Fruit fly (Drosophila melanogaster) whole organism, embryonic: Measurements from ENCODE around the gene CG12056.
A peak's percentile ranks its signal among the peaks of the same experiment; 100 is the strongest.

Experiments
- Abd-B ChIP-seq: fragments of 200-800 bp; sonication (Bioruptor generic); optimal IDR thresholded peaks from 2 replicates; lab custom pipeline; 2018; ENCODE audit warnings: missing biosample characterization, mild to moderate bottlenecking, missing genetic modification characterization, moderate library complexity
- Ada2b ChIP-seq: fragments of 200-800 bp; sonication (Bioruptor generic); IDR thresholded peaks from 2 replicates; pipeline ENCODE4 v1.3.6; 2022; ENCODE audit warnings: missing biosample characterization, missing genetic modification characterization
- Blimp-1 ChIP-seq: fragments of 200-800 bp; sonication (Bioruptor generic); optimal IDR thresholded peaks from 3 replicates; lab custom pipeline; 2018; ENCODE audit warnings: missing biosample characterization, missing genetic modification characterization, mild to moderate bottlenecking, moderate library complexity, missing genetic modification reagents
- CG10209 ChIP-seq: fragments of 200-800 bp; sonication (Bioruptor generic); optimal IDR thresholded peaks from 3 replicates; lab custom pipeline; 2017; ENCODE audit warnings: missing biosample characterization, mild to moderate bottlenecking, missing genetic modification characterization, missing genetic modification reagents
- CG10274 ChIP-seq: fragments of 200-800 bp; sonication (Bioruptor generic); optimal IDR thresholded peaks from 3 replicates; lab custom pipeline; 2017; ENCODE audit warnings: missing biosample characterization, mild to moderate bottlenecking, missing genetic modification characterization
- CG11247 ChIP-seq: fragments of 200-800 bp; sonication (Bioruptor generic); IDR thresholded peaks from 2 replicates; pipeline ENCODE4 v1.3.6; 2022; ENCODE audit warnings: missing biosample characterization, missing genetic modification characterization
- CG11560 ChIP-seq: fragments of 200-800 bp; sonication (Bioruptor generic); IDR thresholded peaks from 3 replicates; pipeline ENCODE4 v1.3.6; 2022; ENCODE audit warnings: missing biosample characterization, missing genetic modification characterization
- CG12155 ChIP-seq: fragments of 200-800 bp; sonication (Bioruptor generic); optimal IDR thresholded peaks from 3 replicates; lab custom pipeline; 2016; ENCODE audit warnings: missing biosample characterization, missing genetic modification characterization
- CG12659 ChIP-seq: fragments of 200-800 bp; sonication (Bioruptor generic); optimal IDR thresholded peaks from 3 replicates; lab custom pipeline; 2017; ENCODE audit warnings: mild to moderate bottlenecking, missing biosample characterization, missing genetic modification reagents, missing genetic modification characterization
- CG12744 ChIP-seq: fragments of 200-800 bp; sonication (Bioruptor generic); optimal IDR thresholded peaks from 2 replicates; lab custom pipeline; 2016; ENCODE audit warnings: missing biosample characterization, missing genetic modification characterization
- CG17186 ChIP-seq: fragments of 200-800 bp; sonication (Bioruptor generic); optimal IDR thresholded peaks from 3 replicates; lab custom pipeline; 2017; ENCODE audit warnings: missing biosample characterization, missing genetic modification reagents, missing genetic modification characterization
- CG17802 ChIP-seq: fragments of 200-800 bp; sonication (Bioruptor generic); optimal IDR thresholded peaks from 2 replicates; lab custom pipeline; 2018; ENCODE audit warnings: missing biosample characterization, mild to moderate bottlenecking, missing genetic modification characterization, moderate library complexity
- CG18619 ChIP-seq: fragments of 200-800 bp; sonication (Bioruptor generic); optimal IDR thresholded peaks from 3 replicates; lab custom pipeline; 2017; ENCODE audit warnings: missing biosample characterization, mild to moderate bottlenecking, missing genetic modification characterization
- CG2116 ChIP-seq: fragments of 200-800 bp; sonication (Bioruptor generic); optimal IDR thresholded peaks from 3 replicates; lab custom pipeline; 2018; ENCODE audit warnings: missing biosample characterization, mild to moderate bottlenecking, missing genetic modification characterization
- CG2712 ChIP-seq: fragments of 200-800 bp; optimal IDR thresholded peaks from 3 replicates; lab custom pipeline; 2019; ENCODE audit warnings: missing biosample characterization, mild to moderate bottlenecking, missing genetic modification characterization, moderate library complexity
- CG30431 ChIP-seq: fragments of 200-800 bp; sonication (Bioruptor generic); optimal IDR thresholded peaks from 2 replicates; lab custom pipeline; 2017; ENCODE audit warnings: missing biosample characterization, missing genetic modification characterization
- CG4282 ChIP-seq: fragments of 200-800 bp; sonication (Bioruptor generic); optimal IDR thresholded peaks from 2 replicates; lab custom pipeline; 2016; ENCODE audit warnings: missing biosample characterization, missing genetic modification characterization
- CG4820 ChIP-seq: fragments of 200-800 bp; sonication (Bioruptor generic); optimal IDR thresholded peaks from 3 replicates; lab custom pipeline; 2016; ENCODE audit warnings: missing biosample characterization, missing genetic modification characterization
- CG8290 ChIP-seq, 3 experiments: fragments of 200-800 bp; sonication (Bioruptor generic); optimal IDR thresholded peaks; 2 replicates each; lab custom pipeline; 2016 to 2019; ENCODE audit warnings: missing biosample characterization in 3 of 3, missing genetic modification characterization in 3 of 3, mild to moderate bottlenecking in 2 of 3, moderate library complexity in 1 of 3
- Chrac-16 ChIP-seq: fragments of 200-800 bp; sonication (Bioruptor generic); optimal IDR thresholded peaks from 3 replicates; lab custom pipeline; 2016; ENCODE audit warnings: missing biosample characterization, missing genetic modification characterization
- Dbx ChIP-seq: fragments of 200-800 bp; sonication (Bioruptor generic); IDR thresholded peaks from 3 replicates; pipeline ENCODE4 v1.3.6; 2022; ENCODE audit warnings: missing biosample characterization, missing genetic modification characterization
- Ets65A ChIP-seq: fragments of 200-800 bp; sonication (Bioruptor generic); peaks from one replicate; lab custom pipeline; 2016; ENCODE audit warnings: missing biosample characterization, missing genetic modification characterization
- Gug ChIP-seq: fragments of 200-800 bp; sonication (Bioruptor generic); IDR thresholded peaks from 4 replicates; pipeline ENCODE4 v1.3.6; 2022; ENCODE audit warnings: missing biosample characterization, missing genetic modification characterization
- MESR4 ChIP-seq: fragments of 200-800 bp; sonication (Bioruptor generic); optimal IDR thresholded peaks from 2 replicates; lab custom pipeline; 2018; ENCODE audit warnings: missing biosample characterization, mild to moderate bottlenecking, missing genetic modification characterization, moderate library complexity
- NfI ChIP-seq: fragments of 200-800 bp; sonication (Bioruptor generic); optimal IDR thresholded peaks from 3 replicates; lab custom pipeline; 2018; ENCODE audit warnings: missing biosample characterization, mild to moderate bottlenecking, missing genetic modification characterization, moderate library complexity
- Rx ChIP-seq: fragments of 200-800 bp; sonication (Bioruptor generic); IDR thresholded peaks from 2 replicates; pipeline ENCODE4 v1.3.6; 2022; ENCODE audit warnings: missing biosample characterization, missing genetic modification characterization
- Side ChIP-seq: fragments of 200-800 bp; sonication (Bioruptor generic); optimal IDR thresholded peaks from 2 replicates; lab custom pipeline; 2016; ENCODE audit warnings: missing biosample characterization, missing genetic modification characterization
- Sry-δ ChIP-seq: fragments of 200-800 bp; sonication (Bioruptor generic); optimal IDR thresholded peaks from 2 replicates; lab custom pipeline; 2016; ENCODE audit warnings: missing biosample characterization, missing genetic modification characterization
- chif ChIP-seq, 2 experiments: fragments of 200-800 bp; sonication (Bioruptor generic); optimal IDR thresholded peaks; 3 replicates each; lab custom pipeline; 2016; ENCODE audit warnings: missing biosample characterization in 2 of 2, missing genetic modification characterization in 2 of 2
- cwo ChIP-seq: fragments of 200-800 bp; sonication (Bioruptor generic); optimal IDR thresholded peaks from 3 replicates; lab custom pipeline; 2017; ENCODE audit warnings: missing biosample characterization, missing genetic modification characterization, mild to moderate bottlenecking, moderate library complexity, missing genetic modification reagents
- dan ChIP-seq: fragments of 200-800 bp; sonication (Bioruptor generic); IDR thresholded peaks from 2 replicates; pipeline ENCODE4 v1.3.6; 2022; ENCODE audit warnings: missing biosample characterization, missing genetic modification characterization
- dmrt11E ChIP-seq: fragments of 200-800 bp; sonication (Bioruptor generic); optimal IDR thresholded peaks from 3 replicates; lab custom pipeline; 2018; ENCODE audit warnings: missing biosample characterization, mild to moderate bottlenecking, missing genetic modification characterization, moderate library complexity
- fd3F ChIP-seq: fragments of 200-800 bp; sonication (Bioruptor generic); optimal IDR thresholded peaks from 2 replicates; lab custom pipeline; 2018; ENCODE audit warnings: missing biosample characterization, mild to moderate bottlenecking, missing genetic modification characterization, moderate library complexity
- fd64A ChIP-seq: fragments of 200-800 bp; sonication (Bioruptor generic); optimal IDR thresholded peaks from 3 replicates; lab custom pipeline; 2018; ENCODE audit warnings: missing biosample characterization, mild to moderate bottlenecking, missing genetic modification characterization
- gt ChIP-seq: fragments of 200-800 bp; sonication (Bioruptor generic); IDR thresholded peaks from 2 replicates; pipeline ENCODE4 v1.3.6; 2022; ENCODE audit warnings: missing biosample characterization, missing genetic modification characterization
- hb ChIP-seq: fragments of 200-800 bp; sonication (Bioruptor generic); IDR thresholded peaks from 3 replicates; pipeline ENCODE4 v1.3.6; 2022; ENCODE audit warnings: missing biosample characterization, missing genetic modification characterization; ENCODE audit not compliant: partially characterized antibody
- hth ChIP-seq: fragments of >200 bp; optimal IDR thresholded peaks from 2 replicates; lab custom pipeline; 2017; ENCODE audit warnings: inconsistent platforms
- jing ChIP-seq: fragments of 200-800 bp; sonication (Bioruptor generic); optimal IDR thresholded peaks from 2 replicates; lab custom pipeline; 2018; ENCODE audit warnings: missing biosample characterization, mild to moderate bottlenecking, missing genetic modification characterization
- jumu ChIP-seq: fragments of 200-800 bp; sonication (Bioruptor generic); optimal IDR thresholded peaks from 3 replicates; lab custom pipeline; 2016; ENCODE audit warnings: missing biosample characterization, missing genetic modification characterization
- kay ChIP-seq: fragments of 200-800 bp; sonication (Bioruptor generic); optimal IDR thresholded peaks from 2 replicates; lab custom pipeline; 2016; ENCODE audit warnings: missing biosample characterization, missing genetic modification characterization
- lov ChIP-seq, 2 experiments: fragments of 200-800 bp in 1 of 2; fragments of >200 bp in 1 of 2; sonication (Bioruptor generic) in 1 of 2; IDR thresholded peaks in 1 of 2; optimal IDR thresholded peaks in 1 of 2; 2 replicates in 1 of 2; 3 replicates in 1 of 2; pipeline versions ENCODE4 v1.3.6 to Lab custom; 2017 to 2022; ENCODE audit warnings: missing biosample characterization in 1 of 2, missing genetic modification characterization in 1 of 2
- nerfin-1 ChIP-seq: fragments of 200-800 bp; sonication (Bioruptor generic); optimal IDR thresholded peaks from 3 replicates; lab custom pipeline; 2019; ENCODE audit warnings: missing biosample characterization, mild to moderate bottlenecking, missing genetic modification characterization, moderate library complexity
- otp ChIP-seq: fragments of 200-800 bp; sonication (Bioruptor generic); IDR thresholded peaks from 3 replicates; pipeline ENCODE4, ENCODE4 v1.3.6; 2022; ENCODE audit warnings: missing biosample characterization, missing genetic modification characterization
- peb ChIP-seq: fragments of 200-800 bp; sonication (Bioruptor generic); IDR thresholded peaks from 2 replicates; pipeline ENCODE4 v1.3.6; 2022; ENCODE audit warnings: missing biosample characterization, missing genetic modification characterization
- pum ChIP-seq: fragments of 200-800 bp; sonication (Bioruptor generic); optimal IDR thresholded peaks from 2 replicates; lab custom pipeline; 2016; ENCODE audit warnings: missing biosample characterization, missing genetic modification characterization
- schlank ChIP-seq: fragments of 200-800 bp; sonication (Bioruptor generic); optimal IDR thresholded peaks from 2 replicates; lab custom pipeline; 2018; ENCODE audit warnings: missing biosample characterization, mild to moderate bottlenecking, missing genetic modification characterization
- seq ChIP-seq: fragments of 200-800 bp; sonication (Bioruptor generic); IDR thresholded peaks from 2 replicates; pipeline ENCODE4 v1.3.6; 2022; ENCODE audit warnings: missing biosample characterization, missing genetic modification characterization
- ssp ChIP-seq: fragments of 200-800 bp; sonication (Bioruptor generic); IDR thresholded peaks from 2 replicates; pipeline ENCODE4 v1.3.6; 2022; ENCODE audit warnings: missing biosample characterization, missing genetic modification characterization
- tin ChIP-seq: fragments of 200-800 bp; sonication (Bioruptor generic); optimal IDR thresholded peaks from 3 replicates; lab custom pipeline; 2016; ENCODE audit warnings: missing biosample characterization, missing genetic modification characterization
- wdn ChIP-seq: fragments of 200-800 bp; sonication (Bioruptor generic); IDR thresholded peaks from 2 replicates; pipeline ENCODE4 v1.3.6; 2022; ENCODE audit warnings: missing biosample characterization, missing genetic modification characterization

Gene CG12056

DNA sequence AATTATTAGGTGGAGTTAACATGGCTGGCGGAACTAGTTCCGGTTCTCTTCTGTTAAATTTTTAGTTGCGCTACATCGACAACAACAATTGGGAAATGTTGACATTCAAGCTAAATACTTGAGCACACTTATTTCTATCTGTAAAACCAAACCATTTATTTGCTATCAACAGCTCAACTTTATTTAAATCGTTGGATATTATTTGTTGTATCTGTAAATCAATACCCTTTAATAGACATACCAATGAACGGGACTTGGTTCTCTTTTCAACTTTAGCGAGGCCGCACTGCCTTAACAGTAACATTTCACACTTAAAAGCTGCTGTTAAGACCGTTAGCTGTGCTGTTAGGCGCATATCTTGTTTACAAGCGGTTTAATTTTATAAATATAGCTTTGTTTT lies 1.1 kb downstream of the CG12056 start, which contains the start of gene CG12106:
Gene CG12106, plus strand, starts transcription at position 295 of the 400 bp plus-strand sequence.
- TF ChIP-seq otp (no peak), CG10209 (GFP tag; lab: Kevin White, UChicago) (peak; percentile 12), CG12659 (GFP tag; lab: Kevin White, UChicago) (peak; percentile 48), CG12744 (GFP tag; lab: Kevin White, UChicago) (peak; percentile 19), CG12155 (peak; percentile 32), dan (GFP tag; lab: Robert Waterston, UW) (no peak), Sry-δ (GFP tag; lab: Kevin White, UChicago) (no peak), MESR4 (GFP tag; lab: Kevin White, UChicago) (no peak), pum (GFP tag; lab: Kevin White, UChicago) (peak; percentile 46), nerfin-1 (peak; percentile 5), ssp (no peak), peb (GFP tag; lab: Robert Waterston, UW) (no peak), CG17802 (no peak), tin (GFP tag; lab: Kevin White, UChicago) (peak; percentile 18), Ets65A (peak; percentile 37), CG2712 (tag; lab: Kevin White, UChicago) (peak; percentile 42), CG2116 (GFP tag; lab: Kevin White, UChicago) (peak; percentile 3), CG17186 (peak; percentile 99), jing (GFP tag; lab: Kevin White, UChicago) (peak; percentile 14), hb (GFP tag; lab: Robert Waterston, UW) (no peak), seq (GFP tag; lab: Robert Waterston, UW) (0 out of 2 replicates have a peak, but pooled peaks have one; percentile 31), Side (GFP tag; lab: Kevin White, UChicago) (no peak), Rx (0 out of 2 replicates have a peak, but pooled peaks have one; percentile 37), CG4820 (GFP tag; lab: Kevin White, UChicago) (no peak), fd3F (GFP tag; lab: Kevin White, UChicago) (peak; percentile 22), Dbx (GFP tag; lab: Robert Waterston, UW) (0 out of 3 replicates have a peak, but pooled peaks have one; percentile 23), CG8290 (GFP tag; optimal IDR thresholded peaks at IDR 0.05; lab: Kevin White, UChicago) (no peak), CG8290 (tag; optimal IDR thresholded peaks at IDR 0.05; lab: Kevin White, UChicago) (peak in 1 of 2 experiments; percentile 72), lov (optimal IDR thresholded peaks at IDR 0.05; lab: Kevin White, UChicago) (no peak), lov (GFP tag; IDR thresholded peaks at IDR 0.05; lab: Robert Waterston, UW) (no peak), wdn (no peak), fd64A (GFP tag; lab: Kevin White, UChicago) (no peak), Gug (GFP tag; lab: Robert Waterston, UW) (peak; percentile 35; the same call in 1 of the 4 replicates), dmrt11E (tag; lab: Kevin White, UChicago) (peak; percentile 9), cwo (peak; percentile 8), CG30431 (GFP tag; lab: Kevin White, UChicago) (no peak), CG10274 (GFP tag; lab: Kevin White, UChicago) (peak; percentile 36), Ada2b (0 out of 2 replicates have a peak, but pooled peaks have one; percentile 30), gt (GFP tag; lab: Robert Waterston, UW) (no peak), CG18619 (GFP tag; lab: Kevin White, UChicago) (peak; percentile 33), jumu (GFP tag; lab: Kevin White, UChicago) (peak; percentile 11), Blimp-1 (GFP tag; lab: Kevin White, UChicago) (no peak), NfI (GFP tag; lab: Kevin White, UChicago) (peak; percentile 63), chif (GFP tag; optimal IDR thresholded peaks at IDR 0.05; lab: Kevin White, UChicago) (peak in 1 of 2 experiments; percentile 14), CG11247 (GFP tag; lab: Robert Waterston, UW) (no peak), Abd-B (GFP tag; lab: Kevin White, UChicago) (peak; percentile 23), CG11560 (tag; lab: Robert Waterston, UW) (no peak), schlank (tag; lab: Kevin White, UChicago) (peak; percentile 19), kay (GFP tag; lab: Kevin White, UChicago) (no peak), hth (no peak), CG4282 (GFP tag; lab: Kevin White, UChicago) (no peak), Chrac-16 (peak; percentile 44)
